Fruit fly (Drosophila melanogaster) whole organism, wandering third instar larva: ENCODE data around the gene CG11837.

Experiments used
- Abd-B ChIP-seq: fragments of >200 bp; optimal IDR thresholded peaks from 2 replicates; lab custom pipeline; 2017; ENCODE audit warnings: missing biosample characterization, missing genetic modification characterization
- Dfd ChIP-seq: fragments of >200 bp; optimal IDR thresholded peaks from 2 replicates; lab custom pipeline; 2017; ENCODE audit warnings: missing biosample characterization, missing genetic modification characterization
- Dif ChIP-seq: fragments of 200-275, 200-300 bp; sonication (Bioruptor generic); optimal IDR thresholded peaks from 2 replicates; lab custom pipeline; 2018; ENCODE audit warnings: missing biosample characterization, missing genetic modification characterization; ENCODE audit not compliant: partially characterized antibody
- GATAd ChIP-seq: sonication (Bioruptor generic); optimal IDR thresholded peaks from 2 replicates; lab custom pipeline; 2016; ENCODE audit warnings: missing biosample characterization, missing genetic modification characterization
- Hnf4 ChIP-seq: fragments of 200-800 bp; sonication (Bioruptor generic); optimal IDR thresholded peaks from 2 replicates; lab custom pipeline; 2016; ENCODE audit warnings: missing biosample characterization, mild to moderate bottlenecking, missing genetic modification characterization
- Hr78 ChIP-seq: fragments of >200 bp; optimal IDR thresholded peaks from 2 replicates; lab custom pipeline; 2017; ENCODE audit warnings: missing biosample characterization, missing genetic modification characterization
- Myc ChIP-seq: fragments of >200 bp; optimal IDR thresholded peaks from 2 replicates; lab custom pipeline; 2017
- Sp1 ChIP-seq: fragments of 200-800 bp; sonication (Bioruptor generic); optimal IDR thresholded peaks from 3 replicates; lab custom pipeline; 2019; ENCODE audit warnings: missing biosample characterization, mild to moderate bottlenecking, missing genetic modification characterization, moderate library complexity
- foxo ChIP-seq, 2 experiments: fragments of 200-800 bp; sonication (Bioruptor generic); optimal IDR thresholded peaks; 2 replicates in 1 of 2; 3 replicates in 1 of 2; lab custom pipeline; 2016 to 2017; ENCODE audit warnings: missing biosample characterization in 2 of 2, missing genetic modification characterization in 2 of 2
- fru ChIP-seq: fragments of 200-800 bp; sonication (Bioruptor generic); optimal IDR thresholded peaks from 3 replicates; lab custom pipeline; 2016; ENCODE audit warnings: missing biosample characterization, mild to moderate bottlenecking, missing genetic modification characterization
- lola ChIP-seq: fragments of >200 bp; optimal IDR thresholded peaks from 2 replicates; lab custom pipeline; 2017; ENCODE audit warnings: missing biosample characterization, missing genetic modification characterization
- psq ChIP-seq: fragments of 200-800 bp; sonication (Bioruptor generic); optimal IDR thresholded peaks from 3 replicates; lab custom pipeline; 2017; ENCODE audit warnings: missing biosample characterization, mild to moderate bottlenecking, missing genetic modification characterization, moderate library complexity
- usp ChIP-seq: fragments of >200 bp; optimal IDR thresholded peaks from 2 replicates; lab custom pipeline; 2017; ENCODE audit warnings: missing biosample characterization, missing genetic modification characterization
- woc ChIP-seq: sonication (Bioruptor generic); optimal IDR thresholded peaks from 2 replicates; lab custom pipeline; 2016; ENCODE audit warnings: missing biosample characterization, mild to moderate bottlenecking, missing genetic modification characterization

dm6 chr3R:29068430-29069207 is 19.3 kb downstream of the CG11837 start:
- TF ChIP-seq Hnf4 (GFP tag; lab: Kevin White, UChicago): peak; percentile 14
- no peak for TF ChIP-seq lola (GFP tag; lab: Kevin White, UChicago)
- no peak for TF ChIP-seq psq (GFP tag; lab: Kevin White, UChicago)
- TF ChIP-seq Dfd (GFP tag; lab: Kevin White, UChicago): no peak
- no peak for TF ChIP-seq Hr78 (GFP tag; lab: Kevin White, UChicago)
- TF ChIP-seq Dif (GFP tag; lab: Kevin White, UChicago): no peak
- TF ChIP-seq woc (GFP tag; lab: Kevin White, UChicago): peak; percentile 25
- no peak for TF ChIP-seq Myc (lab: Kevin White, UChicago)
- TF ChIP-seq GATAd (GFP tag; lab: Kevin White, UChicago): no peak
- no peak for TF ChIP-seq usp (GFP tag; lab: Kevin White, UChicago)
- TF ChIP-seq fru (GFP tag; lab: Kevin White, UChicago): peak; percentile 42
- peak in 1 of 2 experiments; percentile 63 for TF ChIP-seq foxo (GFP tag; optimal IDR thresholded peaks at IDR 0.05; lab: Kevin White, UChicago)
- no peak for TF ChIP-seq Abd-B (GFP tag; lab: Kevin White, UChicago)
- TF ChIP-seq Sp1 (GFP tag; lab: Kevin White, UChicago): peak; percentile 32
